Worm (Caenorhabditis elegans): Measurements from ENCODE around the gene str-240.

str-240 gene

DNA sequence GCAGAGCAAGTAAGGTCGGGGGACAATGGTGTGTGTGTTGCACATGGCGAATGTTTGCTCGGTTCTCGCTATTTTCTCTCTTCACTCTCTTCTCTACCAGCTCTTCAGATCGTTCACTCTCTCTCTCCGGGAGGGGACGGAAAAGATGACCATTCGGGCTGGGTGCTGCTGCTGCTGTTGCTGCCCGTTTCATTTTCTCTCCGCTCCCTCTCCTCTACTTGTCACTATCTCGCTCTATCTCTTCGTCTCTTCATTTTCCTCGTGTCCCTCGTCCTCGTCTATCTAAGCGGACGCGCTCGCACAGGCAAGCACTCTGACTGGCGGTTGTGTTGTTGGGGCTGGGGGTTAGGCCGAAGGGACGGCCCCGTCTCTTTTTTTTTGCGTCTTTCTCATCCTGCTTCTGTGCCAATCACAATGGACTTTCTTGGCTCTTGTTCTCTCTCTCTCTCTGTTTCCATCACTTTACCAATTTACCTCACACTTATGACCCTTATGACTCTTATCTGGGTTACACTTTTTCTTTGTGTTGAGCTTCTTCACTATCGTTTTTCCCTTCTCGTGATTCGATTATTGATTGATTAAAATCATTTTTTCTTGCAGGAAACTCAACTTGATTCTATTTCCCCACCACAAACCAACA lies 47.1 kb downstream of the str-240 start, which contains the start of the genes F53E2.2 and unc-60 (continued):
- TF ChIP-seq pha-4 (GFP tag; IDR thresholded peaks at IDR 0.05), result peak; percentile 61; the same call in 1 of the 2 replicates
- TF ChIP-seq pha-4 (tag; optimal IDR thresholded peaks at IDR 0.05), result no peak
- TF ChIP-seq ceh-20 (GFP tag; IDR thresholded peaks at IDR 0.05), result 0 out of 2 replicates have a peak, but pooled peaks have one; percentile 29
- no peak for TF ChIP-seq egl-27 (tag; optimal IDR thresholded peaks at IDR 0.05)
- no peak for TF ChIP-seq spr-3 (GFP tag; optimal IDR thresholded peaks at IDR 0.05)
- TF ChIP-seq mdt-29 (GFP tag; IDR thresholded peaks at IDR 0.05), result no peak

DNA sequence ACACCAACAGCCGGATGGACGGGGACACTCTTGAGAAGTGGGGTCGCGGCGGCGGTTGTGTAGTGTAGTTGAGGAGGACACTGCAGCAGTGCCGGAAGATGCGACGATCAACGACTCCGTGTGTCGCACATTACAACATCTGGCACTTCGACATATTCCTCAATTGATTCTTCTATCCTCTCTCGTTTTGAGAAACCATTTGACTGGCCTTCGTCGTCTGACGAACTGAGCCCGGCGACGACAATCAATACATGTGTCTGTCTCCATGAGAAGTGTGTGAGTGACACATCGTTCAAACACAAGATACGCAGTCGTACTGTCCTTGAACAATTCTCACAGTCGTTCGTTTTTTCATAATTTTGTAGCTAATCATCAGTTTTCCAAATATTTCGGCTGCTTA lies 49.2 kb downstream of the str-240 start:
- TF ChIP-seq mes-2 (tag; optimal IDR thresholded peaks at IDR 0.05; ENCODE audit: poor library complexity, severe bottlenecking) (peak; percentile 17), php-3 (GFP tag; IDR thresholded peaks at IDR 0.05) (no peak), nhr-28 (tag; optimal IDR thresholded peaks at IDR 0.05) (peak; percentile 18), mxl-3 (GFP tag; optimal IDR thresholded peaks at IDR 0.05) (peak; percentile 43), unc-62 (GFP tag; optimal IDR thresholded peaks at IDR 0.05 in 1 of 2) (peak in 1 of 2 experiments; percentile 12), unc-62 (tag; optimal IDR thresholded peaks at IDR 0.05) (no peak), hlh-30 (tag; optimal IDR thresholded peaks at IDR 0.05; ENCODE audit: insufficient read depth) (peak; percentile 65), aha-1 (tag) (peak; percentile 82), zip-2 (tag; optimal IDR thresholded peaks at IDR 0.05) (no peak), ztf-11 (tag; optimal IDR thresholded peaks at IDR 0.05) (no peak)

DNA sequence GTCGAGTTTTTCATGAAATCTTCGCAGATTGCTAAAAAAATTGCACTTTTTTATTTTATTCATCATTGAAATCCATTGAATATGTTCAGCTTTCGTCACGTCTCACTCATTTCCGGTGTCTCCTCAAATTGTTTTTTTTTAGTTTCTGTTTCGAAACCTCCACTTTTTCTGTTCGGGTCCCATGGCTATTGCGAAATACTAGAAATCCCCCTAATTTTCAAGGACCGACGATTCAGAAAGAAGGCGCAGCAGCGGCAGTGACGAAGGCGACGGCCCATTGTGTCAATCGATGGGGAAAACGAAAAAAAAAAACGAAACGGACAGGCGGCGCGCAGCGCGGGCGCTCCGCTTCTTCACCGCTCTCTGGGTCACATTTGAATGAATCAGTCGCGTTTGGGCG lies 49.8 kb downstream of the str-240 start:
- peak; percentile 34 for TF ChIP-seq mes-2 (tag; optimal IDR thresholded peaks at IDR 0.05; ENCODE audit: poor library complexity, severe bottlenecking)
- no peak for TF ChIP-seq daf-16 (GFP tag; optimal IDR thresholded peaks at IDR 0.05)
- no peak for TF ChIP-seq daf-16 (tag; optimal IDR thresholded peaks at IDR 0.05)
- no peak for TF ChIP-seq duxl-1 (tag; optimal IDR thresholded peaks at IDR 0.05; ENCODE audit: poor library complexity)
- TF ChIP-seq madf-9 (GFP tag; conservative IDR thresholded peaks at IDR 0.05), result peak; percentile 34; the same call in 1 of the 2 replicates
- TF ChIP-seq set-16 (GFP tag; IDR thresholded peaks at IDR 0.05), result peak; percentile 46; the same call in 1 of the 2 replicates
- 0 out of 2 replicates have a peak, but pooled peaks have one; percentile 13 for TF ChIP-seq ctbp-1 (GFP tag; IDR thresholded peaks at IDR 0.05)
- TF ChIP-seq D1046.2 (GFP tag; IDR thresholded peaks at IDR 0.05), result 0 out of 2 replicates have a peak, but pooled peaks have one; percentile 28

DNA sequence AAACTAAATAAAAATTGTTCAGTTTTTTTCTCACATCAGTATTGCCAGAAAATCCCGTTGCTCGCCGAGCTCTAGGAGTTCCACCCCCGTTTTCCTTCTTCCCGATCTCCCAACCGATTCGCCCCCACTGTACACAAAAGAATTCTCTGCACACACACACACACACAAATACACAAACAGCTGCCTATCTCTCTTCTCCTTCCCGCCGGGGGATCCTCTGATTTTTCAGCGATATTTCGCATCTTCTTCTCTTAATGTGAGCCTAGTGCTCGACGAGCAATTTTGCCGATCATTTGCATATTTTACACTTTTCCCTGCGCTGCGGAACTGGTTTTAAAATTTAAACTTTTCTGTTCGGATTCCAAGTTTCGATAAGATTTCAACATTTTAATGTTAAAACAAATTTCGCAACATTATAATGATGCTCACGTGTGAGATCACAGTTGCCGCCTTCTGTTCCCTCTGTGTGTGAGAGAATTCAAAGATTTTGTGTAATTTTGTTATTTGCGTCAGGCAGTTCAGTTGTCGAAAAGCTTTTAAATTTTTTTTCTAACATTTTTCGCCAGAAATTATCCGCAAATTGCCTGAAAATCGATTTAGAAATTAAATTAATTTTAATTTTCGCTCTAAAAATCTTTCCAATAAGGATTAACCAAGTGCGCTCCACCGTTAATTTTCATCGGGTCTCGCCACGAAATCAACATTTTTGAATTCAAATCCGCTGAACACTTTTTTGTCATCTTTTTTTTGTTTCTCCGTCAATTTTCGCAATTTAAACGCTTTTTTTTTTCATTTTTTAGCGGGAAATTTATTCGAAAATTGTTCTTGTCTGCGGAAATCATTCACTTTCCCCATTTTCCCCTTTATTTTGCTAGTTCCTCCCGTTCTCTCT lies 50.4 kb downstream of the str-240 start:
- TF ChIP-seq zip-11 (GFP tag; IDR thresholded peaks at IDR 0.05) (no peak), fkh-10 (GFP tag; optimal IDR thresholded peaks at IDR 0.05) (peak; percentile 62), lin-38 (GFP tag; IDR thresholded peaks at IDR 0.05) (peak; percentile 95), ctbp-1 (GFP tag; IDR thresholded peaks at IDR 0.05) (0 out of 2 replicates have a peak, but pooled peaks have one; percentile 16), ztf-11 (tag; optimal IDR thresholded peaks at IDR 0.05) (no peak), nhr-6 (tag; optimal IDR thresholded peaks at IDR 0.05) (peak; percentile 53), hlh-11 (tag; optimal IDR thresholded peaks at IDR 0.05) (peak; percentile 7), dve-1 (tag; optimal IDR thresholded peaks at IDR 0.05; ENCODE audit: insufficient read depth) (peak; percentile 85), dpl-1 (GFP tag; optimal IDR thresholded peaks at IDR 0.05) (peak; percentile 87), daf-16 (GFP tag; optimal IDR thresholded peaks at IDR 0.05) (no peak), daf-16 (tag; optimal IDR thresholded peaks at IDR 0.05) (peak; percentile 61), rbr-2 (tag; optimal IDR thresholded peaks at IDR 0.05) (peak; percentile 7), vab-7 (GFP tag; IDR thresholded peaks at IDR 0.05) (peak; percentile 52; the same call in 1 of the 2 replicates), nhr-11 (tag; optimal IDR thresholded peaks at IDR 0.05) (peak; percentile 17), ZK337.2 (GFP tag; IDR thresholded peaks at IDR 0.05) (0 out of 2 replicates have a peak, but pooled peaks have one; percentile 14), nhr-28 (tag; optimal IDR thresholded peaks at IDR 0.05) (peak; percentile 51), ztf-7 (tag; optimal IDR thresholded peaks at IDR 0.05) (no peak), lim-7 (GFP tag; IDR thresholded peaks at IDR 0.05) (0 out of 2 replicates have a peak, but pooled peaks have one; percentile 41), hlh-30 (tag; optimal IDR thresholded peaks at IDR 0.05; ENCODE audit: insufficient read depth) (peak; percentile 17), aha-1 (tag) (peak; percentile 97), F37D6.2 (tag; optimal IDR thresholded peaks at IDR 0.05) (peak; percentile 18), lsy-2 (tag; optimal IDR thresholded peaks at IDR 0.05) (peak in 1 of 2 experiments; percentile 84), unc-62 (GFP tag; optimal IDR thresholded peaks at IDR 0.05 in 1 of 2) (peak in 1 of 2 experiments; percentile 9), unc-62 (tag; optimal IDR thresholded peaks at IDR 0.05) (no peak), saeg-2 (GFP tag; IDR thresholded peaks at IDR 0.05) (no peak), unc-130 (GFP tag; optimal IDR thresholded peaks at IDR 0.05) (peak; percentile 47), mep-1 (tag; optimal IDR thresholded peaks at IDR 0.05) (peak; percentile 75)
